Fruit fly (Drosophila melanogaster) Kc167 (cell line): Measurements from ENCODE around the gene CG18480.
"Not testable (repeated sequence)": the region's sequence is repeated elsewhere in the genome, so short reads cannot be mapped to it uniquely, and the experiment has no call there.

Source experiments
- Myc ChIP-seq: fragments of >200 bp; optimal IDR thresholded peaks from 2 replicates; lab custom pipeline; 2017; ENCODE audit warnings: missing external identifiers
- Sin3A ChIP-seq: fragments of >200 bp; optimal IDR thresholded peaks from 2 replicates; lab custom pipeline; 2018; ENCODE audit warnings: missing external identifiers
- h ChIP-seq: fragments of >200 bp; optimal IDR thresholded peaks from 3 replicates; lab custom pipeline; 2018; ENCODE audit warnings: missing external identifiers
- insv ChIP-seq: fragments of >200 bp; optimal IDR thresholded peaks from 3 replicates; lab custom pipeline; 2018; ENCODE audit warnings: missing external identifiers
- psq ChIP-seq: fragments of >200 bp; optimal IDR thresholded peaks from 2 replicates; lab custom pipeline; 2017; ENCODE audit warnings: missing external identifiers
- ttk ChIP-seq: sonication (Bioruptor generic); optimal IDR thresholded peaks from 2 replicates; lab custom pipeline; 2017; ENCODE audit warnings: missing external identifiers

CG18480 gene

DNA sequence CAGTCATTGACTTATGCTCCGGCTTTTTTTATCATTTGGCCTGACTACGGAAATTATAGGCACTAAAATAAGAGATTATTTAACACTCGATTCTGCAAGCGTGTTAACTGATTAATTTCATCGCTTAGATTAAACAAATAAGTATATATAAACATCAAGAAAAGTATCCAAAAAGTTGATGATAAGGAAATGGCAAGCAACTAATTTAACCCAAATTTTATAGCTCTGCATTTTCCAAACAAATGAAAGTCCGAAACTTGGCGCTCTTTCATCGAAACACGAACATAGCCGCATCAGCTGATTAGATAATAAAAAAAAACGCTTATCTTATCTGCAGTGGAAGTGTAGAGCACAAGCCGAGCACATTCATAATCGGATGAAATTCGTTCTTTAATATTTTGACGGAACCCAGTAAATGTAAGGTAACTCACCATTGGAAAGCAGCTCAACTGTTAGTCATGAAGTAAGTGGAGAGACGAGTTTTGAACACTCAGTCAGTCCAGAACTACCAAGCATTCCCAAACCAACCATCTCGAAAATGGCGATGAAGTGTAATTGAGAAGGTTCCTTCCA, at the start of gene CG18480:
CG18480 (plus strand) TSS at position 407 of the 573 bp plus-strand sequence.
- TF ChIP-seq Sin3A (no peak), h (lab: Kevin White, UChicago) (no peak)

DNA sequence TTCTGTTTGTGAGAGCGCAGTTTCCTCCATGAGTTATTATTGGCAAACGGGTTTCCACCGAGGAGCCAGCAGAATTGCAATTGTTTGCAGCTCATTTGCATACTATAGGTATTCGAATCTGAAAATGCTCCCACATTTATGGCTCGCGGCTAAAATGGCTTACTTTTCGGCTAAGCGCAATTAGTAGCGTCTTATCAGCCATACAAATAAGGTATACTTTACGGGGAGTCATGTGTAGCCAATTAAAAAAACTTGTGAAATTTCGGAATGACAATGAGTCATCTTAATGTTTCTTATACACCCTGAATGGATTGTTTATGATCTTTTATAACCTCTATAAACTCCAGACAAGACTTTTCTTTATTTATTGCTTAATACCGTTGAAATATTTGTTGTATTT, 20.7 kb upstream of the CG18480 start:
- TF ChIP-seq Sin3A (no peak), psq (lab: Kevin White, UChicago) (no peak), ttk (no peak), insv (lab: Kevin White, UChicago) (no peak), h (lab: Kevin White, UChicago) (no peak), Myc (no peak)

DNA sequence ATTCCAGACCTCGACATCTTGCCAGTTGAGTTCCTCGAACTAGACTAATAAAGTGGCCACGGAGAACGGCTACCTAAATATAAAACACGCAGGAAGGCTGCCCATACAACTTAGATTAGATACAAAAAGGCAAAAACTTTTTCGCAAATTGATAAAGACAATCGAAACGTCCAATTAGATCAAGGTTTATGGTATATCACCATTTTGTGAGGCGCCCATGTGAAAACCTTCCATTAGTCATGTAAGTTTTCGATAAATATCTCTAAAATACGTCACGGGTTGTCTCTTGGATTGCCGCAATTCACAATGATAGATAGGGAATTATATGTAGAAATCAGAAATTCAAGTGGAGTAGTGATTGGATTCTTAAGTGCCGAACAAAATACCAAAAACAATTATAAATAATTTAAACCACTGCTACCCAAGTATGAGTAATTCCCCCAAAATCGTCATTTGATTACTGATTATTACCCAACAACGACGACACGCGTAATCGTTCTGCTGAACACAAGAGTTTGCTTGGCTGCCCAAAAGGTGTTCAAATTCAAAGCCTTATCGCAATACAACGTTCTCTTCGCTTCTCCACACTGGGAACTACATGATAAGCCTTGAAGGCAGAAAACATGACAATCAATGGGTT, 18.0 kb upstream of the CG18480 start, which contains the start of gene CG15255:
CG15255 (minus strand) TSS at position 51 of the 640 bp plus-strand sequence.
- no peak for TF ChIP-seq h (lab: Kevin White, UChicago)
- TF ChIP-seq insv (lab: Kevin White, UChicago), result no peak
- no peak for TF ChIP-seq ttk
- TF ChIP-seq Myc, result no peak
- no peak for TF ChIP-seq psq (lab: Kevin White, UChicago)
- TF ChIP-seq Sin3A, result no peak

DNA sequence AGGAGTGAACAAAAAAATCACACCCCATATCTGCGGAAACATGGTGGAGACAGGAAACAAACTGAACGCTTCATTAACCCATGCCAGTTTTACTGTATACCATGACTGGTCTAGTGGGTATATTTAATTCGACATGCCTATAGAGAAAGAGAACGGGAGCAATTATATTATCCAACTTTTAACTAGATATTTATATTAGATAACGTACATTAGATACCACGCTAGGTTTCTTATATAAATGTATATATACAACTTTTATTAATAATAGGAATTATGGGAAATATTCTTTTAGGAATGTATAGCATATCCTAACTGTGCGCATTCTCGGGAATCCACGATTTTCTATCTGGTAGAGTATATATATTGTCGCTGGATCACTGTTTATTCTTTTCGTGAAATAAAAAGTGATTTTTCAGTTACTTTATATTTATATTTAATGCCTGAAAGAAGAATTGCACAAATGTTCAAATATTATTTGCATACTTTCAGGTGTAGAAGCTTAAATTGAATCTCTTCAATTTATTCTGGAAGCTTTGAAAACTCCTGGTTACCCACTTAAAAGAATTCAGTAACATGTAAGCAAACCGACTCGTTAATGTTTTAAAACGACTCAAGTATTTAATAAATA, 16.4 kb upstream of the CG18480 start, which contains the start of gene Semp1:
Semp1 (minus strand) TSS at position 51 of the 628 bp plus-strand sequence.
- TF ChIP-seq h (lab: Kevin White, UChicago) (no peak), psq (lab: Kevin White, UChicago) (no peak), ttk (no peak), insv (lab: Kevin White, UChicago) (no peak), Sin3A (no peak), Myc (no peak)

DNA sequence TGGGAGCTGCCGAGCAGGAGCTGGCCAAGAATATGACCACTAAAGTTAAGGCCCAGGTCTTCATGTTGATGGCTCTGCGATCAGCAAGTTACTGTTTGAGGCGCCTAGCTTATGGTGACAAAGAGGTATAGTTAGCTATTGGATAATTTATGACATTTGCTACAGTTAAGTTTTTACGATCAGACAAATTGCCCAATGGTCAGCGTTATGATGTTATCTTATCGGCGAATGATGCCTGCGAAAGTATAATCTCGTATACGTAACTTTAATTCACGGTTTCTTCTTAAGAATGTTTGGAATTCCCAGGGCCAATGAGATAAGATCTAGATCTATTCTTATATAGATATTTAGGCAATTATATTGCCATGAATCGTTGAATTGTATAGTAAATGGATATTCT, 15.1 kb upstream of the CG18480 start, which contains the start of gene CG15254:
CG15254 (minus strand) TSS at position 101 of the 400 bp plus-strand sequence.
- TF ChIP-seq Myc (no peak), Sin3A (no peak), ttk (no peak), h (lab: Kevin White, UChicago) (no peak), psq (lab: Kevin White, UChicago) (no peak), insv (lab: Kevin White, UChicago) (no peak)

DNA sequence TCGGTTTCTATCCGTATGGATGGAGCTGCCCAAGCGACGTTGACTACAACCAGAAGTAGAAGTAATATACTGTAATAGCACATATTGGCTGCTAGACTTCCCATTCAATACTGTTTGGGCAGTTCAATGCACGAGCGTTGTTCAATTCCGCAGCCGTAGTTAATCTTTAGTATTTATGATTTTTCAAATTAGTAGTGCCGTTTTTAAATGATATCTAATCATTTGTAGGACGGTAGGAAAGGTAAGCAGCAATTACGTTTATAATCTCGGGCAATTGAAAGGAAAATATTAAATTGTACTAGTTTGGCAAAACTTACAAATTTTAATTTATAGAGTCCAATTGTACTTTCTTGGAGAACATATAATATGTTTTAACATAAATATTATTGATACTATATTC, 13.6 kb upstream of the CG18480 start, which contains the start of gene CG15253:
CG15253 (minus strand) TSS at position 101 of the 400 bp plus-strand sequence.
- no peak for TF ChIP-seq Sin3A
- no peak for TF ChIP-seq h (lab: Kevin White, UChicago)
- no peak for TF ChIP-seq ttk
- TF ChIP-seq insv (lab: Kevin White, UChicago), result no peak
- no peak for TF ChIP-seq psq (lab: Kevin White, UChicago)
- TF ChIP-seq Myc, result no peak

DNA sequence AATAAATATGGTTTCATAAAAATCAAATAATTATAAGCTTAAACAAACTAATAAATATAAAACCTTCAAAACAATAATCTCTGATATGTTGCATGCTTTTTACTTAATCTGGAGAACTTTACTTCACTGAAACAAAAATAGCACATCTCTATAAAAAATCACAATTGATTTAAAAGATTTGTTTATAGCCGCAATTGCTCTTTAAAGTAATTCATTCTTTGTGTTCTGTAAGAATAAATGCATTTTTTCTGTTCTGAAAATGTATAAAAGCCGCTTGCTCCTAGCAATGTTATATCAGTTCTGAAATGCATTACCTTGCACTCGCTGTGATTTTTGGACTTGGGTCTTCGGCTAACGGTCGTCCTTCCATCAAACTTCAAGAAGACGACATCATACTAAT, 13.1 kb upstream of the CG18480 start, which contains the start of gene CG11865:
CG11865 (plus strand) TSS at position 301 of the 400 bp plus-strand sequence.
- no peak for TF ChIP-seq psq (lab: Kevin White, UChicago)
- no peak for TF ChIP-seq insv (lab: Kevin White, UChicago)
- TF ChIP-seq Sin3A, result no peak
- no peak for TF ChIP-seq ttk
- no peak for TF ChIP-seq Myc
- no peak for TF ChIP-seq h (lab: Kevin White, UChicago)

DNA sequence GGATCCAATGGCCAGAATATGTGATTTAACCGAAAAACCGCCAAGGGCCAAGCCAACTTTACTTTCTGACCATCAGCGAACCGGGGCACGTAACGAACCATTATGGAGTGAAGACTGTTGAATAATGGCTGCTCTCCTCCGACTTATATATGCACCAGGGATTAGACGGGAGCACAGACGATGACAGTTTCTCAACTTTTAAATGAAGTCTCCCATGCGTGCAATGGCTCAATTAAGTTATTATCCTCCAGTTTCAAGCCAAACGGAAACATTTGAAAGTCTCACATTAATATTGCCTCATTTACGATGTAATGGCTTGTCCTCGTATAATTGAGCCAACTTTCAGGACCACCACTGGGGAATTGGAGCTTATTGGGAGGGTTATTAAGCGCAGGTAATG, 6.3 kb upstream of the CG18480 start, which contains the start of gene Or35a:
Or35a (minus strand) TSS at position 101 of the 400 bp plus-strand sequence.
- no peak for TF ChIP-seq ttk
- TF ChIP-seq insv (lab: Kevin White, UChicago), result no peak
- no peak for TF ChIP-seq h (lab: Kevin White, UChicago)
- no peak for TF ChIP-seq Sin3A
- no peak for TF ChIP-seq Myc
- no peak for TF ChIP-seq psq (lab: Kevin White, UChicago)

DNA sequence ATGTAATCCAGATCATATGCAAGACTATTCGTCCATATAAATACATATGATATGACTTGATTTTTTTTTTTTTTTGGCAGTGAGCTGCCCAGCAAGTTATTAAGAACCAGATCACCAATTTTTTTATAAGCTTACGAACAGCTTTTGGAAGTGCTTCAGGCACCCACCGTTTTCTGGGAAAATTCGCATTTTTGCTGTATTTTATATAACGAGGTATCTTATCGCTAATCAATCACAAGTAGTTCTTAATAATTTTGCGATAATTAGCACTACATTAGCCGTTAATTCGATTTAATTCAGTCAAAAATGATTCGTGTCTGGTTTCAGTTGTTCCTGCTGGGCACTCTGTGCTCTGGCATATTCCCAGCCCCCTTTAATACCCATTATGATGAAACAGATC, 1.4 kb upstream of the CG18480 start, which contains the start of gene CG7631:
CG7631 (plus strand) TSS at position 301 of the 400 bp plus-strand sequence.
- TF ChIP-seq Sin3A, result no peak
- TF ChIP-seq h (lab: Kevin White, UChicago), result no peak
- no peak for TF ChIP-seq ttk
- no peak for TF ChIP-seq Myc
- TF ChIP-seq psq (lab: Kevin White, UChicago), result no peak

DNA sequence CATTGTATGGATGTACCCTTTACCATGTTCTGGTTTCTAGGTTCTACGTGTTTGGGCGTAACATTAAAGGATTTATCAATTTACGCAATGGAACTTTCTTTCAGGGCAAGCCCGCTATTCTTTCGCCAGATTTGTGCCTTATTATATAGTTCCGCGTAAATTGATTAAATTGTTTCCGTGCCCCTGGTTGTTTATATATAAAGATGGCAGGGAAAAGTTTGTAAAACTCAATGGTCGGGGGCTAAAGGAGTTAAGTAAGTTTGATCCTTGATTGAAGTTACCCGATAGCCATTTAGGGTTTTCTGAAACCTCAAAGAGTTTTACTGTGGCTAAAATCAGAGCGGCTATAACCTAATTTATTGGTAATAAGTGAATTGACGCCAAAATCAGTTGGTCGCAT, 11.9 kb downstream of the CG18480 start:
- TF ChIP-seq insv (lab: Kevin White, UChicago) (no peak), psq (lab: Kevin White, UChicago) (no peak), Sin3A (no peak), Myc (no peak), h (lab: Kevin White, UChicago) (no peak), ttk (no peak)

DNA sequence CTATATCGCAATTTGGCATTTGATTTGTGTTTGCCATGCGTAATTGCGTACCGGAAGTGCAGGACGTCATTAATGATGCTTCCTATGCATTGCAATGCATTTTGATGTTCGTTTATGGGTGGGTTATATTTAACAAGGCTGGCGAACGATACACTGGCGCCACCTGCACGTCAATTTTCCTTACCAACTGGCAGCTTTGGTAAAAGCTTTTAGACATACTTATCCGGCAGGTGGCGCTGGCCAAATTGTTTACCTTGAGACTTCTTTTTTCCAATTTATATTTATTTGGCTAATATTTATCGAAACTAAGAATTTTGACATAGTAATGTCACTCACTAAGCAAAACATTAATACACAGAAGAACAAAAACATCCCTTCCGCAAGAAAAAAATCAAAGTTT, 14.0 kb downstream of the CG18480 start:
- no peak for TF ChIP-seq psq (lab: Kevin White, UChicago)
- TF ChIP-seq h (lab: Kevin White, UChicago), result no peak
- no peak for TF ChIP-seq ttk
- TF ChIP-seq Myc, result no peak
- no peak for TF ChIP-seq insv (lab: Kevin White, UChicago)
- TF ChIP-seq Sin3A, result no peak

DNA sequence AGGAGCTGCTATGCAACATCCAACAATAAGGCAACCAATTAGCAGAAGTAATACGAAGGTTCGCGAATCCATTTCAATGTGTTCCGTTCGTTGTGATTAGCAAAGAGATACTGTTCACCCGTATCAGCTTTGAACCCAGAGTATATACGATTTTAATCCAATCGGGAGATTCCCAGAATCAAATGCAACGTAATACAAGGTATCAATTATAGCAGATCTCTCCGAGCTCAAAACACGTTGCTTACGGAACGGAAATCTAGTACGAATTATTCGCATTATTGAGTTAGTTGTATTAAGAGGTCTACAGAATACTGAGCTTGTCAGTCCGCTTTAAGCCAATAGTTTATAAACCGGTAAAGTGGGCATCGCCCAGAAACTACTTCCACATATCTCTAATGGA, 29.6 kb downstream of the CG18480 start, which contains the start of gene CG44141:
CG44141 (minus strand) TSS at position 101 of the 400 bp plus-strand sequence.
- TF ChIP-seq psq (lab: Kevin White, UChicago); insv (lab: Kevin White, UChicago); Sin3A: not testable (repeated sequence)
